Fruit fly (Drosophila melanogaster) whole organism, adult: ENCODE measurements around the gene LysE.
"Not testable (repeated sequence)": the region's sequence is repeated elsewhere in the genome, so short reads cannot be mapped to it uniquely, and the experiment has no call there.

Source experiments
- CG12768 ChIP-seq: fragments of 200-800 bp; sonication (Bioruptor generic); optimal IDR thresholded peaks from 2 replicates; lab custom pipeline; 2017; ENCODE audit warnings: missing biosample characterization, missing genetic modification characterization, mild to moderate bottlenecking, moderate library complexity, missing genetic modification reagents
- CG33017 ChIP-seq: fragments of 200-800 bp; sonication (Bioruptor generic); optimal IDR thresholded peaks from 2 replicates; lab custom pipeline; 2018; ENCODE audit warnings: missing biosample characterization, mild to moderate bottlenecking, missing genetic modification characterization, moderate library complexity
- kay ChIP-seq: fragments of 200-800 bp; sonication (Bioruptor generic); peaks from one replicate; lab custom pipeline; 2016; ENCODE audit warnings: missing biosample characterization, missing genetic modification characterization, borderline replicate concordance
- pad ChIP-seq: fragments of 200-800 bp; sonication (Bioruptor generic); optimal IDR thresholded peaks from 3 replicates; lab custom pipeline; 2017; ENCODE audit warnings: missing biosample characterization, missing genetic modification characterization, mild to moderate bottlenecking, moderate library complexity, missing genetic modification reagents

dm6 chr3L:1246823-1247222 lies 34.2 kb downstream of the LysE start, which contains the start of gene CG32318:
- not testable (repeated sequence) for TF ChIP-seq CG33017 (tag; lab: Kevin White, UChicago); CG12768; pad; kay (GFP tag; lab: Kevin White, UChicago)
